Worm (Caenorhabditis elegans): ENCODE data around the gene R02D5.24.

Gene R02D5.24

ce11 chrV:14548510-14548909 lies 47.4 kb downstream of the R02D5.24 start:
- no peak for TF ChIP-seq unc-62 (GFP tag; optimal IDR thresholded peaks at IDR 0.05)
